Fruit fly (Drosophila melanogaster) S2 (cell line): ENCODE measurements around the gene Mon1.

Source experiments
- CG8478 ChIP-seq: fragments of >200 bp; optimal IDR thresholded peaks from 2 replicates; lab custom pipeline; 2018
- CTCF ChIP-seq, 2 experiments: fragments of >200 bp; optimal IDR thresholded peaks; 2 replicates each; lab custom pipeline; 2018

DNA sequence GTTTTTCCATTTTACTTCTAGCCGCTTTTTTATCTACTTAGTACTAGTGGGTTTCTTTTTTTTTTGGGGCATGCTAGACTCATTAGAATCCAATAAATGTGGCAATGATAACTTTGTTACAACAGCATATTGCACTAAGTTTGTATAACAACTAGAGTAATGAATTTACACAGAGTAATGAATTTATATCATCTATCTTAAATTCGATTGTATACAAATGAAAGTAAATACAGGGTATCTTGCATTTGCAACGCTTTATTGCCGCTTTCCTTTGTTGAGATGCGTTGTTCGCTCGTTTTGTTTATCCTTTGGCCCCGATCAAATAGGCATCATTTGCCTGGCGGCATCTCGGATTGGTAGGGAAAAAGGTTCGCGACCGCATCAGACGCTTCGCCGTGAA lies 4.4 kb downstream of the Mon1 start:
- TF ChIP-seq CTCF (optimal IDR thresholded peaks at IDR 0.05; lab: Kevin White, UChicago) (no peak), CG8478 (lab: Kevin White, UChicago) (no peak)
